Fruit fly (Drosophila melanogaster) whole organism, embryonic: ENCODE measurements around the gene CG3626.
"Not testable (repeated sequence)": the region's sequence is repeated elsewhere in the genome, so short reads cannot be mapped to it uniquely, and the experiment has no call there.

Source experiments
- Aef1 ChIP-seq: fragments of 200-800 bp; sonication (Bioruptor generic); IDR thresholded peaks from 3 replicates; pipeline ENCODE4 v1.3.6; 2022; ENCODE audit warnings: missing biosample characterization, missing genetic modification characterization
- Atf6 ChIP-seq: fragments of 200-800 bp; sonication (Bioruptor generic); IDR thresholded peaks from 2 replicates; pipeline ENCODE4 v1.3.6; 2022; ENCODE audit warnings: missing biosample characterization, missing genetic modification characterization
- Awh ChIP-seq: fragments of 200-800 bp; sonication (Bioruptor generic); IDR thresholded peaks from 2 replicates; pipeline ENCODE4, ENCODE4 v1.3.6; 2022; ENCODE audit warnings: missing biosample characterization, missing genetic modification characterization
- CG10267 ChIP-seq: fragments of 200-800 bp; sonication (Bioruptor generic); optimal IDR thresholded peaks from 2 replicates; lab custom pipeline; 2018; ENCODE audit warnings: missing biosample characterization, mild to moderate bottlenecking, missing genetic modification characterization, moderate library complexity
- CG10959 ChIP-seq: fragments of 200-800 bp; sonication (Bioruptor generic); IDR thresholded peaks from 2 replicates; pipeline ENCODE4 v1.3.6; 2022; ENCODE audit warnings: missing biosample characterization, missing genetic modification characterization
- CG11085 ChIP-seq: fragments of 200-800 bp; sonication (Bioruptor generic); IDR thresholded peaks from 2 replicates; pipeline ENCODE4 v1.3.6; 2022; ENCODE audit warnings: missing biosample characterization, missing genetic modification characterization
- CG11247 ChIP-seq: fragments of 200-800 bp; sonication (Bioruptor generic); IDR thresholded peaks from 2 replicates; pipeline ENCODE4 v1.3.6; 2022; ENCODE audit warnings: missing biosample characterization, missing genetic modification characterization
- CG12104 ChIP-seq: fragments of 200-800 bp; sonication (Bioruptor generic); optimal IDR thresholded peaks from 3 replicates; lab custom pipeline; 2016; ENCODE audit warnings: missing biosample characterization, missing genetic modification characterization
- CG13287 ChIP-seq: fragments of 200-800 bp; sonication (Bioruptor generic); IDR thresholded peaks from 2 replicates; pipeline ENCODE4 v1.3.6; 2022; ENCODE audit warnings: missing biosample characterization, missing genetic modification characterization; ENCODE audit not compliant: partially characterized antibody
- CG14050 ChIP-seq: fragments of 200-800 bp; sonication (Bioruptor generic); IDR thresholded peaks from 3 replicates; pipeline ENCODE4 v1.3.6; 2022; ENCODE audit warnings: missing biosample characterization, missing genetic modification characterization
- CG14441 ChIP-seq: fragments of 200-800 bp; sonication (Bioruptor generic); IDR thresholded peaks from 2 replicates; pipeline ENCODE4 v1.3.6; 2022; ENCODE audit warnings: missing biosample characterization, missing genetic modification characterization
- CG14667 ChIP-seq: fragments of 200-800 bp; sonication (Bioruptor generic); IDR thresholded peaks from 2 replicates; pipeline ENCODE4 v1.3.6; 2022; ENCODE audit warnings: missing biosample characterization, missing genetic modification characterization
- CG2678 ChIP-seq: fragments of 200-800 bp; sonication (Bioruptor generic); optimal IDR thresholded peaks from 3 replicates; lab custom pipeline; 2019; ENCODE audit warnings: missing biosample characterization, mild to moderate bottlenecking, missing genetic modification characterization, moderate library complexity
- CG2889 ChIP-seq: fragments of 200-800 bp; sonication (Bioruptor generic); IDR thresholded peaks from 3 replicates; pipeline ENCODE4 v1.3.6; 2022; ENCODE audit warnings: missing biosample characterization, missing genetic modification characterization
- CG31224 ChIP-seq: fragments of 200-800 bp; sonication (Bioruptor generic); IDR thresholded peaks from 2 replicates; pipeline ENCODE4 v1.3.6; 2022; ENCODE audit warnings: missing biosample characterization, missing genetic modification characterization
- CG32767 ChIP-seq: fragments of 200-800 bp; sonication (Bioruptor generic); IDR thresholded peaks from 2 replicates; pipeline ENCODE4 v1.3.6; 2022; ENCODE audit warnings: missing biosample characterization, missing genetic modification characterization
- CG3847 ChIP-seq: fragments of 200-800 bp; sonication (Bioruptor generic); IDR thresholded peaks from 2 replicates; pipeline ENCODE4 v1.3.6; 2022; ENCODE audit warnings: missing biosample characterization, missing genetic modification characterization
- CG3995 ChIP-seq: fragments of 200-800 bp; sonication (Bioruptor generic); optimal IDR thresholded peaks from 3 replicates; lab custom pipeline; 2016; ENCODE audit warnings: missing biosample characterization, missing genetic modification characterization
- CG6272 ChIP-seq: fragments of 200-800 bp; sonication (Bioruptor generic); IDR thresholded peaks from 2 replicates; pipeline ENCODE4 v1.3.6; 2022; ENCODE audit warnings: missing biosample characterization, missing genetic modification characterization
- CG6689 ChIP-seq: fragments of 200-800 bp; sonication (Bioruptor generic); IDR thresholded peaks from 2 replicates; pipeline ENCODE4 v1.3.6; 2022; ENCODE audit warnings: missing biosample characterization, missing genetic modification characterization
- CG7987 ChIP-seq: fragments of 200-800 bp; sonication (Bioruptor generic); optimal IDR thresholded peaks from 2 replicates; lab custom pipeline; 2018; ENCODE audit warnings: missing biosample characterization, mild to moderate bottlenecking, missing genetic modification characterization, moderate library complexity
- CG8765 ChIP-seq: fragments of 200-800 bp; sonication (Bioruptor generic); IDR thresholded peaks from 2 replicates; pipeline ENCODE4 v1.3.6; 2022; ENCODE audit warnings: missing biosample characterization, missing genetic modification characterization
- Dip2 ChIP-seq: fragments of 200-800 bp; sonication (Bioruptor generic); IDR thresholded peaks from 2 replicates; pipeline ENCODE4 v1.3.6; 2022; ENCODE audit warnings: missing biosample characterization, missing genetic modification characterization
- E2f1 ChIP-seq: fragments of 200-800 bp; sonication (Bioruptor generic); IDR thresholded peaks from 2 replicates; pipeline ENCODE4 v1.3.6; 2022; ENCODE audit warnings: missing biosample characterization, missing genetic modification characterization
- E2f2 ChIP-seq: fragments of 200-800 bp; sonication (Bioruptor generic); IDR thresholded peaks from 2 replicates; pipeline ENCODE4 v1.3.6; 2022; ENCODE audit warnings: missing biosample characterization, missing genetic modification characterization
- Ets97D ChIP-seq: fragments of 200-800 bp; sonication (Bioruptor generic); optimal IDR thresholded peaks from 3 replicates; lab custom pipeline; 2016; ENCODE audit warnings: missing biosample characterization, missing genetic modification characterization
- Fer2 ChIP-seq: fragments of 200-800 bp; sonication (Bioruptor generic); optimal IDR thresholded peaks from 2 replicates; lab custom pipeline; 2018; ENCODE audit warnings: missing biosample characterization, mild to moderate bottlenecking, missing genetic modification characterization, moderate library complexity
- MBD-R2 ChIP-seq: fragments of 200-800 bp; sonication (Bioruptor generic); IDR thresholded peaks from 2 replicates; pipeline ENCODE4 v1.3.6; 2022; ENCODE audit warnings: missing biosample characterization, missing genetic modification characterization
- Oaz ChIP-seq: fragments of 200-800 bp; sonication (Bioruptor generic); IDR thresholded peaks from 2 replicates; pipeline ENCODE4 v1.3.6; 2022; ENCODE audit warnings: missing biosample characterization, missing genetic modification characterization
- Ptx1 ChIP-seq: fragments of 200-800 bp; sonication (Bioruptor generic); IDR thresholded peaks from 2 replicates; pipeline ENCODE4 v1.3.6; 2022; ENCODE audit warnings: missing biosample characterization, missing genetic modification characterization
- Rx ChIP-seq: fragments of 200-800 bp; sonication (Bioruptor generic); IDR thresholded peaks from 2 replicates; pipeline ENCODE4 v1.3.6; 2022; ENCODE audit warnings: missing biosample characterization, missing genetic modification characterization
- YL-1 ChIP-seq: fragments of 200-800 bp; sonication (Bioruptor generic); optimal IDR thresholded peaks from 3 replicates; lab custom pipeline; 2017; ENCODE audit warnings: missing biosample characterization, mild to moderate bottlenecking, missing genetic modification characterization
- al ChIP-seq: fragments of 200-800 bp; sonication (Bioruptor generic); IDR thresholded peaks from 2 replicates; pipeline ENCODE4 v1.3.6; 2022; ENCODE audit warnings: missing biosample characterization, missing genetic modification characterization
- amos ChIP-seq: fragments of 200-800 bp; sonication (Bioruptor generic); IDR thresholded peaks from 2 replicates; pipeline ENCODE4 v1.3.6; 2022; ENCODE audit warnings: missing biosample characterization, missing genetic modification characterization; ENCODE audit not compliant: partially characterized antibody
- ap ChIP-seq: fragments of 200-800 bp; sonication (Bioruptor generic); IDR thresholded peaks from 2 replicates; pipeline ENCODE4 v1.3.6; 2022; ENCODE audit warnings: missing biosample characterization, missing genetic modification characterization
- ase ChIP-seq: fragments of 200-800 bp; sonication (Bioruptor generic); IDR thresholded peaks from 3 replicates; pipeline ENCODE4 v1.3.6; 2022; ENCODE audit warnings: missing biosample characterization, missing genetic modification characterization
- cas ChIP-seq: fragments of 200-800 bp; sonication (Bioruptor generic); IDR thresholded peaks from 2 replicates; pipeline ENCODE4 v1.3.6; 2022; ENCODE audit warnings: missing biosample characterization, missing genetic modification characterization
- cg ChIP-seq: fragments of 200-800 bp; sonication (Bioruptor generic); optimal IDR thresholded peaks from 3 replicates; lab custom pipeline; 2019; ENCODE audit warnings: missing biosample characterization, mild to moderate bottlenecking, missing genetic modification characterization, moderate library complexity
- dysf ChIP-seq: fragments of 200-800 bp; sonication (Bioruptor generic); IDR thresholded peaks from 3 replicates; pipeline ENCODE4 v1.3.6; 2022; ENCODE audit warnings: missing biosample characterization, missing genetic modification characterization
- esg ChIP-seq: fragments of 200-800 bp; sonication (Bioruptor generic); conservative IDR thresholded peaks from 2 replicates; pipeline ENCODE4 v1.3.6; 2022; ENCODE audit warnings: missing biosample characterization, missing genetic modification characterization
- grn ChIP-seq: fragments of 200-800 bp; sonication (Bioruptor generic); optimal IDR thresholded peaks from 3 replicates; lab custom pipeline; 2017; ENCODE audit warnings: missing biosample characterization, missing genetic modification characterization
- gsb ChIP-seq: fragments of 200-800 bp; sonication (Bioruptor generic); IDR thresholded peaks from 2 replicates; pipeline ENCODE4 v1.3.6; 2022; ENCODE audit warnings: missing biosample characterization, missing genetic modification characterization
- luna ChIP-seq: fragments of 200-800 bp; sonication (Bioruptor generic); optimal IDR thresholded peaks from 2 replicates; lab custom pipeline; 2016; ENCODE audit warnings: missing biosample characterization, missing genetic modification characterization
- pan ChIP-seq, 4 experiments: fragments of >200 bp in 3 of 4; fragments of 200-800 bp in 1 of 4; sonication (Bioruptor generic) in 1 of 4; optimal IDR thresholded peaks in 3 of 4; IDR thresholded peaks in 1 of 4; 2 replicates each; pipeline versions ENCODE4 v1.3.6 to Lab custom; 2017 to 2022; ENCODE audit warnings: missing biosample characterization in 2 of 4, missing genetic modification characterization in 2 of 4, mixed read lengths in 1 of 4
- ranshi ChIP-seq: fragments of 200-800 bp; sonication (Bioruptor generic); IDR thresholded peaks from 2 replicates; pipeline ENCODE4 v1.3.6; 2022; ENCODE audit warnings: missing biosample characterization, missing genetic modification characterization
- ro ChIP-seq: fragments of 200-800 bp; sonication (Bioruptor generic); IDR thresholded peaks from 2 replicates; pipeline ENCODE4 v1.3.6; 2022; ENCODE audit warnings: missing biosample characterization, missing genetic modification characterization
- row ChIP-seq: fragments of 200-800 bp; sonication (Bioruptor generic); IDR thresholded peaks from 3 replicates; pipeline ENCODE4 v1.3.6; 2022; ENCODE audit warnings: missing biosample characterization, missing genetic modification characterization
- seq ChIP-seq: fragments of 200-800 bp; sonication (Bioruptor generic); IDR thresholded peaks from 2 replicates; pipeline ENCODE4 v1.3.6; 2022; ENCODE audit warnings: missing biosample characterization, missing genetic modification characterization
- ssp ChIP-seq: fragments of 200-800 bp; sonication (Bioruptor generic); IDR thresholded peaks from 2 replicates; pipeline ENCODE4 v1.3.6; 2022; ENCODE audit warnings: missing biosample characterization, missing genetic modification characterization
- wdn ChIP-seq: fragments of 200-800 bp; sonication (Bioruptor generic); IDR thresholded peaks from 2 replicates; pipeline ENCODE4 v1.3.6; 2022; ENCODE audit warnings: missing biosample characterization, missing genetic modification characterization
- yki ChIP-seq: fragments of >200 bp; optimal IDR thresholded peaks from 3 replicates; lab custom pipeline; 2018

Gene CG3626

dm6 chrX:4366196-4366595 lies at the start of gene CG3626 (continued):
- TF ChIP-seq amos (GFP tag; lab: Robert Waterston, UW) (peak; percentile 91), ro (GFP tag; lab: Robert Waterston, UW) (no peak), CG13287 (GFP tag; lab: Robert Waterston, UW) (peak; percentile 94), CG12104 (GFP tag; lab: Kevin White, UChicago) (no peak), CG3995 (GFP tag; lab: Kevin White, UChicago) (no peak), Fer2 (no peak), Ets97D (GFP tag; lab: Kevin White, UChicago) (peak; percentile 81), CG10267 (tag; lab: Kevin White, UChicago) (peak; percentile 84), Dip2 (no peak), CG14667 (GFP tag; lab: Robert Waterston, UW) (no peak), CG7987 (no peak), grn (GFP tag; lab: Kevin White, UChicago) (peak; percentile 52), yki (lab: Kevin White, UChicago) (no peak), luna (no peak), YL-1 (GFP tag; lab: Kevin White, UChicago) (no peak), cg (GFP tag; lab: Kevin White, UChicago) (no peak), CG2678 (tag; lab: Kevin White, UChicago) (no peak), Atf6 (GFP tag; lab: Robert Waterston, UW) (no peak)

dm6 chrX:4318001-4318400 lies 48.2 kb upstream of the CG3626 start:
- TF ChIP-seq ranshi (GFP tag; lab: Robert Waterston, UW) (peak; percentile 64; the same call in 1 of the 2 replicates), CG11085 (GFP tag; lab: Robert Waterston, UW) (0 out of 2 replicates have a peak, but pooled peaks have one; percentile 35), ap (GFP tag; lab: Robert Waterston, UW) (peak; percentile 42; the same call in 1 of the 2 replicates), CG3847 (GFP tag; lab: Robert Waterston, UW) (peak; percentile 46), CG14667 (GFP tag; lab: Robert Waterston, UW) (peak; percentile 52), CG6272 (GFP tag; lab: Robert Waterston, UW) (peak; percentile 63), CG32767 (peak; percentile 27; the same call in 1 of the 2 replicates), pan (GFP tag; optimal IDR thresholded peaks at IDR 0.05 in 1 of 2, IDR thresholded peaks at IDR 0.05 in 1 of 2) (peak in 1 of 2 experiments; percentile 68), gsb (GFP tag; lab: Robert Waterston, UW) (peak; percentile 21; the same call in 1 of the 2 replicates), CG6689 (GFP tag; lab: Robert Waterston, UW) (peak; percentile 90), Awh (GFP tag; lab: Robert Waterston, UW) (0 out of 2 replicates have a peak, but pooled peaks have one; percentile 25), Ptx1 (GFP tag; lab: Robert Waterston, UW) (peak; percentile 76), CG14441 (peak; percentile 74), esg (GFP tag; lab: Robert Waterston, UW) (peak; percentile 58), E2f1 (peak; percentile 36; the same call in 1 of the 2 replicates), E2f2 (GFP tag; lab: Robert Waterston, UW) (peak; percentile 34; the same call in 1 of the 2 replicates), dysf (GFP tag; lab: Robert Waterston, UW) (peak; percentile 58; the same call in 2 of the 3 replicates), wdn (GFP tag; lab: Robert Waterston, UW) (0 out of 2 replicates have a peak, but pooled peaks have one; percentile 39), ssp (GFP tag; lab: Robert Waterston, UW) (0 out of 2 replicates have a peak, but pooled peaks have one; percentile 20), CG10959 (0 out of 2 replicates have a peak, but pooled peaks have one; percentile 24), Aef1 (GFP tag; lab: Robert Waterston, UW) (peak; percentile 60), seq (GFP tag; lab: Robert Waterston, UW) (0 out of 2 replicates have a peak, but pooled peaks have one; percentile 18), CG31224 (GFP tag; lab: Robert Waterston, UW) (peak; percentile 46), MBD-R2 (GFP tag; lab: Robert Waterston, UW) (peak; percentile 74), cas (GFP tag; lab: Robert Waterston, UW) (peak; percentile 29; the same call in 1 of the 2 replicates), CG2889 (0 out of 3 replicates have a peak, but pooled peaks have one; percentile 18), Oaz (peak; percentile 60), CG14050 (GFP tag; lab: Robert Waterston, UW) (peak; percentile 27; the same call in 1 of the 3 replicates), CG11247 (GFP tag; lab: Robert Waterston, UW) (peak; percentile 52; the same call in 1 of the 2 replicates), ase (0 out of 3 replicates have a peak, but pooled peaks have one; percentile 14), al (GFP tag; lab: Robert Waterston, UW) (peak; percentile 42; the same call in 1 of the 2 replicates), Rx (peak; percentile 44; the same call in 1 of the 2 replicates), row (peak; percentile 81), CG8765 (GFP tag; lab: Robert Waterston, UW) (peak; percentile 35; the same call in 1 of the 2 replicates)
- TF ChIP-seq pan (optimal IDR thresholded peaks at IDR 0.05; lab: Kevin White, UChicago) = not testable (repeated sequence)
